Fruit fly (Drosophila melanogaster) ovary, adult (tissue): Measurements from ENCODE around the gene Gss1.
A peak's percentile ranks its signal among the peaks of the same experiment; 100 is the strongest.
"Not testable (repeated sequence)": the region's sequence is repeated elsewhere in the genome, so short reads cannot be mapped to it uniquely, and the experiment has no call there.

Experiments
- CG17801 ChIP-seq: fragments of 200-800 bp; optimal IDR thresholded peaks from 2 replicates; lab custom pipeline; 2019; ENCODE audit warnings: missing biosample characterization, mild to moderate bottlenecking, missing genetic modification characterization, moderate library complexity; ENCODE audit not compliant: partially characterized antibody

Gene Gss1

dm6 chrX:17889247-17889646, at the start of gene Gss1:
Gene Gss1 (plus strand): TSS chrX:17889547.
- TF ChIP-seq CG17801 (GFP tag; lab: Kevin White, UChicago), result not testable (repeated sequence)

dm6 chrX:17841923-17842322, 47.4 kb upstream of the Gss1 start, which contains the start of gene Taf9:
Gene Taf9 (plus strand): TSS chrX:17842161.
- TF ChIP-seq CG17801 (GFP tag; lab: Kevin White, UChicago), result no peak

- peak; percentile 96 for TF ChIP-seq CG17801 (GFP tag; lab: Kevin White, UChicago)
These were observed 44.7 kb upstream of the Gss1 start, which contains the start of the genes CG8142 and Ucp4A for dm6 chrX:17844623-17845022. Gene CG8142 (minus strand): TSS chrX:17844704. Gene Ucp4A (plus strand): TSS chrX:17844949.

dm6 chrX:17845820-17846379, 43.4 kb upstream of the Gss1 start:
- no peak for TF ChIP-seq CG17801 (GFP tag; lab: Kevin White, UChicago)

- TF ChIP-seq CG17801 (GFP tag; lab: Kevin White, UChicago), result peak; percentile 63
These were observed 39.2 kb upstream of the Gss1 start, which contains the start of the genes CG15814 and Spt7 for dm6 chrX:17850179-17850578. Gene CG15814 (minus strand): TSS chrX:17850342. Gene Spt7 (plus strand): TSS chrX:17850460.

DNA sequence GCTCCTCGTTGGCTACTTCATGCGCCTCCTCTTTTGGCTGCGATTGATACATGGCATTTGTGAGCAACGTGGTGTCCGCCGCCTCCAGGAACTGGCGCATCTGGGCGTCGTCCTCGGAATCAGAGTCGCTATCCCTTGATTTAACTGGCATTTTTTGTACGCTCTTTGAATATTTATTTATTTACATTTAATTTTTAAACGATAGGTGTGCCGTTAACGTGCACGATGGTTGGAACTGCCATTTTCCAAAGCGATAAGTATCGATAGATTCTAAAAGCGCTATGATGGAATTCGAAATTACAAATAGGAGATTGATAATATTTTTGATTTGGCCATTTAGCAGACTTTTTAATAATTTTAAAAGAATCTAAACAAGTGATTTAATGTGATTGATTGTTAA, 36.9 kb upstream of the Gss1 start, which contains the start of gene CG32554:
Gene CG32554, minus strand, starts transcription at position 229 of the 400 bp plus-strand sequence.
- TF ChIP-seq CG17801 (GFP tag; lab: Kevin White, UChicago), result no peak

dm6 chrX:17856029-17856428, 33.3 kb upstream of the Gss1 start, which contains the start of gene Mco4:
Gene Mco4 (minus strand): TSS chrX:17856129.
- TF ChIP-seq CG17801 (GFP tag; lab: Kevin White, UChicago), result no peak

- TF ChIP-seq CG17801 (GFP tag; lab: Kevin White, UChicago), result peak; percentile 65
These were observed 32.7 kb upstream of the Gss1 start, which contains the start of gene Srx for dm6 chrX:17856458-17857277. Gene Srx (plus strand): TSS chrX:17856974.

DNA sequence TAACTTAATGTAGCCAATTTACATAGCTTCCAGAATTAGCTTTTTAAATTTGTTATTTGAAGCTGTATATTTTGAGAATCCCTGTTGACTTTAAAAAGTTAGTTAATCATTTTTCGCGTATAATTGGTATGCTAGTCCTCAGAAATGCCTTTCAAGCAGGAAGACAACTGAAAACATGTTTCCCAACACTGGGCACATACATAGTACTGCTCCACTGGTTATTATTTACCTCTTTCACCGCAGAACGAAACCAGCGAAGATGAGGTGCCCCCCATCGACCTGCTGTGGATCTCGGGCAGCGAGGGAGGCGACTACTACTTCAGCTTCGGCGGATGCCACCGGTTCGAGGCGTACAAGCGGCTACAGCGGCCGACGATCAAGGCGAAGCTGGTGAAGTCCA, 31.5 kb upstream of the Gss1 start:
- no peak for TF ChIP-seq CG17801 (GFP tag; lab: Kevin White, UChicago)

DNA sequence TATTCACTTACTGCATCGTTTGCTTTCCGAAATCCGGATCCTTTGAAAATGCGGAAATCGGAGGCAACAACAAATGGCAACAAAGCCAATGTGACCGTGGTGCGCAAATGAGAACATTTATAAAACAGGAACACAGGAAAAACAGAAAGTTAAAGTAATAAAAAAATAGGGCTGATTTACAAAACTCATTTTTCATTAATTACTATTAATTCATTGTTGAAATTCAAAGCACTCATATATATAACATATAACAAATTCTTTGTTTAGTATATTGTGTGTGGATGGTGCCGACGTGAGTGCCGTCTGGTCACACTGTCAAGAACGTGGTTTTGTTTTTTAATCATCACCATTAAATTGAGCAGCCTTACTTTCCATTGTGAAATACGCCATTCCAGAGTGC, 28.6 kb upstream of the Gss1 start, which contains the start of the genes Arp8 and CG6769:
Gene Arp8, minus strand, starts transcription at position 90 of the 400 bp plus-strand sequence.
Gene CG6769, plus strand, starts transcription at position 292 of the 400 bp plus-strand sequence.
- TF ChIP-seq CG17801 (GFP tag; lab: Kevin White, UChicago), result peak; percentile 54

DNA sequence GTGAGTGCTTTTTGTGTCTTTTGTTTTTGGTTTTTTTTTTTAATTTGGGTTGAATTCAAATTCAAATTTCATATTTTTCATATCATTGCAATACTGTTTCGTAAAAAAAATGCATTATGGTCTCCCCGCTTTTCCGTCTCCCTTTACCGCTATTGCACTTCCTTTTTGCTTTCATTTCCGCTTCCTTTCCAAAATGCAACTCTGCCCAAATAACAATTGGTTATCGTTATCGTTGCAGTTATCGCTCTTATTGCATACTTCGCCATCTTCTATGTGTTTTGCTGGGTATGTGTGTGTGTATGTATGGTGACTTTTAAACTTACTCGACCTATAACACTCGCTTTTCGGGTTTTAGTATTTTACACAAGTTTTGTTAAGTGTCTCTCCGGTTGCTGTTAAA, 24.2 kb upstream of the Gss1 start:
- no peak for TF ChIP-seq CG17801 (GFP tag; lab: Kevin White, UChicago)

DNA sequence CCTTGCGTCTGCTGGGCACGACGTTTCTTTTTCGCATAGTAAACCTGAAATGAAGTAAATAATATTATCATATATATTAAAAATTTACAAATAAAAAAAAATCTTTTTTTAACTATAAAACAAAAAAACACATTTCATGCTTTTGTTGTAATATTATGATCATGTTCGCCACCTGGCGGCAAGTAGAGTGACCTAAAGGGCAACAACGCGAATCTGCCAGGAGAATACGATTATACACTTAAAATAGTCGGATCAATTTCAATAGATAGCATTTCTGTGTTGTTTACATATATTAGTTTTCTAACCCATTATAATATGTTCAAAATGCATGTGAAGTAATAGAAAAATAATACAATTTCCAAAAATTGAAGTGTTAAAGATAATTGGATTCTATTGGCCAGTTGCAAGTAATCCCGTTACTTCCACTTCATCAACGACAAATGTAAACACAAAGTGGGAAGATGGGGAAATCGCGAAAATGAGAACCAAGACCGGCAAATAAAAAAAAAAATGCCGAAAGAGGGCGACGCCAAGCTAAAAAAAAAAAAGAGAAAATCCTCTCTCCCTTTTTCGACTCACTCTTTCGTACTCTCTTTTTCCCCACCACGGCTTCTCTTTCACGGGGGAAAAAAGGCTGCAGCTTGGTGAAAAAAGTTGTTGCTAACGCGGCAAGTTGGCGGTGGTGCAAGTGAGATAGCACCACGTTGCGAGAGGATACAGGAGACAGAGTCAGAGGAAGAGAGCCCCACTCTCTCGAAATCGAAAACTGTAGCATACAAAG, 18.5 kb upstream of the Gss1 start:
- no peak for TF ChIP-seq CG17801 (GFP tag; lab: Kevin White, UChicago)

- no peak for TF ChIP-seq CG17801 (GFP tag; lab: Kevin White, UChicago)
These were observed 17.0 kb upstream of the Gss1 start for dm6 chrX:17872310-17872709.

DNA sequence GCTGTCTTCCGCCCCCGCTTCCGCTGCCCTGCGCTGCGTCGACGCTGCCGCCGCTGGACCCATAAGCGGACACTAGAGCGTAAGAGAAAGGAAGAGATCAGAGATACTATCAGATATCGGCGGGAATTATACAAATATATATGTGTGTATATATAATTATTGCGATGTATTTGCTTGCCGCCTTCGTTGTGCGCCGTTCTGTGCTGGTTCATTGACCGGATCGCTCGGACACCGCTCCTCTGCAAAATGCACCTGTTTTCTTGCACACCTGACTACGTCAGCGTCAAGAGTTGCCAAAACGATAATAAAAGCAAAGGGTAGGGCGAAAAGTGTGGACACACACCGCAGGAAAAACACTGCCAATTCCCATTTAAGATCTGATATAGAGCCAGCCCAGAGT, 16.0 kb upstream of the Gss1 start:
- TF ChIP-seq CG17801 (GFP tag; lab: Kevin White, UChicago), result no peak
